Worm (Caenorhabditis elegans) whole organism, L4 larva: ENCODE measurements around the gene camt-1.

Source experiments
- F37D6.2 ChIP-seq: sonication (generic microtip); optimal IDR thresholded peaks from 2 replicates; lab custom pipeline; 2016; ENCODE audit warnings: mild to moderate bottlenecking, missing genetic modification characterization, missing compliant biosample characterization
- Y105C5A.15 ChIP-seq: fragments of 200-800 bp; sonication (Bioruptor generic); IDR thresholded peaks from 2 replicates; pipeline ENCODE4 v1.3.6; 2022; ENCODE audit warnings: missing genetic modification characterization, missing compliant biosample characterization
- Y75B8A.6 ChIP-seq: fragments of 200-800 bp; sonication (Bioruptor generic); IDR thresholded peaks from 2 replicates; pipeline ENCODE4 v1.3.6; 2022; ENCODE audit warnings: missing genetic modification reagents, missing genetic modification characterization, missing compliant biosample characterization
- ZK546.5 ChIP-seq, 2 experiments: sonication (generic microtip); optimal IDR thresholded peaks; 2 replicates each; lab custom pipeline; 2017; ENCODE audit warnings: missing biosample characterization in 2 of 2, missing genetic modification characterization in 2 of 2
- arid-1 ChIP-seq: fragments of 200-800 bp; sonication (Bioruptor generic); conservative IDR thresholded peaks from 2 replicates; pipeline ENCODE4 v1.3.6; 2022; ENCODE audit warnings: missing genetic modification reagents, missing genetic modification characterization, missing compliant biosample characterization
- ceh-20 ChIP-seq: fragments of 200-800 bp; sonication (Bioruptor generic); IDR thresholded peaks from 2 replicates; pipeline ENCODE4 v1.3.6; 2022; ENCODE audit warnings: missing genetic modification reagents, missing genetic modification characterization, missing compliant biosample characterization
- ceh-28 ChIP-seq: fragments of 150-350 bp; optimal IDR thresholded peaks from 2 replicates; lab custom pipeline; 2014; ENCODE audit warnings: missing biosample characterization, missing genetic modification reagents, missing genetic modification characterization
- ceh-82 ChIP-seq: sonication (generic microtip); optimal IDR thresholded peaks from 2 replicates; lab custom pipeline; 2017; ENCODE audit warnings: missing biosample characterization, missing genetic modification characterization
- ctbp-1 ChIP-seq: fragments of 200-800 bp; sonication (Bioruptor generic); IDR thresholded peaks from 2 replicates; pipeline ENCODE4 v1.3.6; 2022; ENCODE audit warnings: missing genetic modification reagents, missing genetic modification characterization, missing compliant biosample characterization
- dmd-6 ChIP-seq: fragments of 200-800 bp; sonication (Bioruptor generic); IDR thresholded peaks from 2 replicates; pipeline ENCODE4 v1.3.6; 2022; ENCODE audit warnings: missing genetic modification reagents, missing genetic modification characterization, missing compliant biosample characterization
- dmd-8 ChIP-seq: fragments of 200-800 bp; sonication (Bioruptor generic); IDR thresholded peaks from 2 replicates; pipeline ENCODE4 v1.3.6; 2022; ENCODE audit warnings: missing genetic modification characterization, missing compliant biosample characterization
- dpl-1 ChIP-seq: fragments of 150-350 bp; optimal IDR thresholded peaks from 2 replicates; lab custom pipeline; 2014; ENCODE audit warnings: missing biosample characterization, missing genetic modification reagents, missing genetic modification characterization
- duxl-1 ChIP-seq: sonication (generic microtip); optimal IDR thresholded peaks from 2 replicates; lab custom pipeline; 2016; ENCODE audit warnings: mild to moderate bottlenecking, missing genetic modification characterization, moderate library complexity, missing compliant biosample characterization; ENCODE audit not compliant: poor library complexity
- egl-27 ChIP-seq: sonication (generic microtip); optimal IDR thresholded peaks from 3 replicates; lab custom pipeline; 2017; ENCODE audit warnings: missing biosample characterization, missing genetic modification reagents, missing genetic modification characterization
- hif-1 ChIP-seq, 2 experiments: sonication (generic microtip); optimal IDR thresholded peaks; 2 replicates each; lab custom pipeline; 2016 to 2017; ENCODE audit warnings: missing compliant biosample characterization in 2 of 2, missing genetic modification characterization in 2 of 2, missing genetic modification reagents in 2 of 2, missing genotype in 2 of 2, mild to moderate bottlenecking in 1 of 2
- hlh-11 ChIP-seq: fragments of 200-800 bp; sonication (Bioruptor generic); optimal IDR thresholded peaks from 2 replicates; lab custom pipeline; 2018; ENCODE audit warnings: mild to moderate bottlenecking, missing genetic modification characterization, missing compliant biosample characterization
- hmg-1.1 ChIP-seq: fragments of 200-800 bp; sonication (Bioruptor generic); IDR thresholded peaks from 2 replicates; pipeline ENCODE4 v1.3.6; 2022; ENCODE audit warnings: missing genetic modification reagents, missing genetic modification characterization, missing compliant biosample characterization
- jun-1 ChIP-seq: fragments of 150-350 bp; optimal IDR thresholded peaks from 2 replicates; lab custom pipeline; 2014; ENCODE audit warnings: missing biosample characterization, missing genetic modification reagents, missing genetic modification characterization
- lin-1 ChIP-seq: fragments of 200-800 bp; sonication (Bioruptor generic); IDR thresholded peaks from 2 replicates; pipeline ENCODE4 v1.3.6; 2022; ENCODE audit warnings: missing genetic modification reagents, missing genetic modification characterization, missing compliant biosample characterization
- lin-15B ChIP-seq: fragments of 150-350 bp; sonication (generic microtip); optimal IDR thresholded peaks from 3 replicates; lab custom pipeline; 2014; ENCODE audit warnings: missing biosample characterization, missing genetic modification characterization
- madf-9 ChIP-seq: fragments of 200-800 bp; sonication (Bioruptor generic); conservative IDR thresholded peaks from 2 replicates; pipeline ENCODE4 v1.3.6; 2022; ENCODE audit warnings: missing genetic modification reagents, missing genetic modification characterization, missing compliant biosample characterization
- mep-1 ChIP-seq: fragments of 150-350 bp; sonication (generic microtip); optimal IDR thresholded peaks from 3 replicates; lab custom pipeline; 2014; ENCODE audit warnings: missing biosample characterization, missing genetic modification characterization
- nhr-102 ChIP-seq: sonication (generic microtip); optimal IDR thresholded peaks from 2 replicates; lab custom pipeline; 2016; ENCODE audit warnings: mild to moderate bottlenecking, missing genetic modification characterization, moderate library complexity, missing compliant biosample characterization
- nhr-11 ChIP-seq: fragments of 150-350 bp; optimal IDR thresholded peaks from 2 replicates; lab custom pipeline; 2014; ENCODE audit warnings: missing biosample characterization, missing genetic modification characterization
- nhr-41 ChIP-seq: fragments of 200-800 bp; sonication (Bioruptor generic); IDR thresholded peaks from 2 replicates; pipeline ENCODE4 v1.3.6; 2022; ENCODE audit warnings: missing genetic modification reagents, missing genetic modification characterization, missing compliant biosample characterization
- nhr-77 ChIP-seq: fragments of 150-350 bp; optimal IDR thresholded peaks from 2 replicates; lab custom pipeline; 2014; ENCODE audit warnings: missing biosample characterization, missing genetic modification characterization
- pqm-1 ChIP-seq: sonication (generic microtip); optimal IDR thresholded peaks from 2 replicates; lab custom pipeline; 2017; ENCODE audit warnings: missing biosample characterization, missing genetic modification characterization
- set-16 ChIP-seq: fragments of 200-800 bp; sonication (Bioruptor generic); IDR thresholded peaks from 2 replicates; pipeline ENCODE4 v1.3.6; 2022; ENCODE audit warnings: missing genetic modification reagents, missing genetic modification characterization, missing compliant biosample characterization
- snpc-1.2 ChIP-seq: fragments of 200-800 bp; sonication (Bioruptor generic); IDR thresholded peaks from 2 replicates; pipeline ENCODE4 v1.3.6; 2022; ENCODE audit warnings: missing genetic modification reagents, missing genetic modification characterization, missing compliant biosample characterization
- spr-1 ChIP-seq: sonication (generic microtip); optimal IDR thresholded peaks from 2 replicates; lab custom pipeline; 2016; ENCODE audit warnings: mild to moderate bottlenecking, missing genetic modification characterization, missing compliant biosample characterization
- spr-3 ChIP-seq: fragments of 200-800 bp; sonication (Bioruptor generic); optimal IDR thresholded peaks from 2 replicates; lab custom pipeline; 2018; ENCODE audit warnings: mild to moderate bottlenecking, missing genetic modification characterization, missing compliant biosample characterization
- tag-97 ChIP-seq: fragments of 200-800 bp; sonication (Bioruptor generic); IDR thresholded peaks from 2 replicates; pipeline ENCODE4 v1.3.6; 2022; ENCODE audit warnings: missing genetic modification characterization, missing compliant biosample characterization
- unc-62 ChIP-seq, 3 experiments: fragments of 150-350 bp in 1 of 3; sonication (generic microtip); optimal IDR thresholded peaks in 2 of 3; peaks in 1 of 3; 1 replicate in 1 of 3; 2 replicates in 2 of 3; lab custom pipeline; 2014 to 2017; ENCODE audit warnings: missing biosample characterization in 3 of 3, missing genetic modification characterization in 3 of 3, missing genetic modification reagents in 3 of 3, missing genotype in 1 of 3
- zfp-3 ChIP-seq: fragments of 200-800 bp; sonication (Bioruptor generic); conservative IDR thresholded peaks from 2 replicates; pipeline ENCODE4 v1.3.6; 2022; ENCODE audit warnings: missing genetic modification reagents, missing genetic modification characterization, missing compliant biosample characterization
- zip-11 ChIP-seq: fragments of 200-800 bp; sonication (Bioruptor generic); IDR thresholded peaks from 2 replicates; pipeline ENCODE4 v1.3.6; 2022; ENCODE audit warnings: missing genetic modification characterization, missing compliant biosample characterization
- ztf-7 ChIP-seq: fragments of 150-350 bp; optimal IDR thresholded peaks from 2 replicates; lab custom pipeline; 2014; ENCODE audit warnings: missing biosample characterization, missing genetic modification characterization

camt-1 gene

DNA sequence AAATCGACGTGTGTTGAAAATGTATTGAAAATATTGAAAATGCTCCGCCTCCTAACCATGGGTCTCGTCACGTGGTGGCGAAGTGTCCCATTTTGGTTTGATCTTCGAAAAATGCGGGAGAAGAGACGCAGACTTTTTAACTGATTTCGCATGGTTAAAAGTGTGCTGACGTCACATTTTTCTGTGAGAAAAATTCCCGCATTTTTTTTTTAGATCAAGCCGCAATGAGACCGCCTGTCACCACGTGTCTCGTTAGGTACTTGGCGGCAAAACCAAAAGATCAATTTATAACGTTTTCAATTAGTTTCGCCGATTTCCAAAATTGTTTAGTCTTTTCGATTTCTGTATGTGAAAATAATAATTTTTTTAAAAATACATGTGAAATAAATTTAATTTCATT, 20.2 kb upstream of the camt-1 start:
- 0 out of 2 replicates have a peak, but pooled peaks have one; percentile 22 for TF ChIP-seq Y75B8A.6
- TF ChIP-seq unc-62 (GFP tag; optimal IDR thresholded peaks at IDR 0.05 in 1 of 2; lab: Kevin White, UChicago): peak in 1 of 2 experiments; percentile 21
- no peak for TF ChIP-seq unc-62 (tag; optimal IDR thresholded peaks at IDR 0.05; lab: Kevin White, UChicago)
- no peak for TF ChIP-seq mep-1 (tag; lab: Kevin White, UChicago)
- no peak for TF ChIP-seq jun-1 (tag; lab: Kevin White, UChicago)

- TF ChIP-seq egl-27 (tag; lab: Kevin White, UChicago): no peak
These were observed 18.2 kb upstream of the camt-1 start, which contains the start of the genes B0304.4 and B0304.2 for ce11 chrII:4523122-4523672. TSS of gene B0304.4 (minus strand) at chrII:4523222. TSS of gene B0304.2 (plus strand) at chrII:4523622.

- TF ChIP-seq nhr-77 (tag; lab: Kevin White, UChicago) (no peak), nhr-102 (tag; lab: Kevin White, UChicago) (no peak), set-16 (0 out of 2 replicates have a peak, but pooled peaks have one; percentile 8), ctbp-1 (0 out of 2 replicates have a peak, but pooled peaks have one; percentile 21), pqm-1 (tag; lab: Kevin White, UChicago) (no peak), lin-1 (GFP tag; lab: Robert Waterston, UW) (no peak), arid-1 (GFP tag; lab: Robert Waterston, UW) (no peak), hif-1 (tag; optimal IDR thresholded peaks at IDR 0.05; lab: Kevin White, UChicago) (no peak), zfp-3 (no peak), lin-15B (tag; lab: Kevin White, UChicago) (no peak), ceh-82 (no peak), madf-9 (no peak), duxl-1 (no peak), F37D6.2 (tag; lab: Kevin White, UChicago) (no peak), ZK546.5 (tag; optimal IDR thresholded peaks at IDR 0.05; lab: Kevin White, UChicago) (no peak), spr-1 (tag; lab: Kevin White, UChicago) (no peak), hmg-1.1 (GFP tag; lab: Robert Waterston, UW) (no peak), Y105C5A.15 (GFP tag; lab: Robert Waterston, UW) (no peak), hlh-11 (tag; lab: Kevin White, UChicago) (peak; percentile 60), zip-11 (GFP tag; lab: Robert Waterston, UW) (no peak), snpc-1.2 (GFP tag; lab: Robert Waterston, UW) (no peak), egl-27 (tag; lab: Kevin White, UChicago) (no peak), dmd-6 (no peak), nhr-41 (GFP tag; lab: Robert Waterston, UW) (no peak), dmd-8 (GFP tag; lab: Robert Waterston, UW) (no peak), dpl-1 (GFP tag; lab: Kevin White, UChicago) (no peak), unc-62 (GFP tag; optimal IDR thresholded peaks at IDR 0.05 in 1 of 2; lab: Kevin White, UChicago) (peak in 1 of 2 experiments; percentile 4), unc-62 (tag; optimal IDR thresholded peaks at IDR 0.05; lab: Kevin White, UChicago) (no peak), tag-97 (GFP tag; lab: Robert Waterston, UW) (no peak), ceh-28 (no peak), nhr-11 (tag; lab: Kevin White, UChicago) (peak; percentile 18), ztf-7 (tag; lab: Kevin White, UChicago) (no peak), spr-3 (GFP tag; lab: Kevin White, UChicago) (no peak), ceh-20 (GFP tag; lab: Robert Waterston, UW) (no peak)
These were observed 15.1 kb upstream of the camt-1 start for ce11 chrII:4519976-4520594.
